Worm (Caenorhabditis elegans) whole organism, L4/young adult: ENCODE results near the gene cey-4.

ENCODE experiments used
- W03F9.2 ChIP-seq: fragments of 150-350 bp; optimal IDR thresholded peaks from 2 replicates; lab custom pipeline; 2014; ENCODE audit warnings: missing biosample characterization, missing genetic modification characterization
- dao-5 ChIP-seq: sonication (generic microtip); optimal IDR thresholded peaks from 2 replicates; lab custom pipeline; 2016; ENCODE audit warnings: missing genotype, missing genetic modification characterization, moderate library complexity, missing compliant biosample characterization
- him-1 ChIP-seq: sonication (generic microtip); optimal IDR thresholded peaks from 2 replicates; lab custom pipeline; 2016; ENCODE audit warnings: missing genotype, missing genetic modification reagents, missing genetic modification characterization, missing compliant biosample characterization

The cey-4 gene

ce11 chrIII:10881996-10882395 lies 13.5 kb upstream of the cey-4 start:
- no peak for TF ChIP-seq him-1
- no peak for TF ChIP-seq dao-5 (tag; lab: Kevin White, UChicago)
- peak; percentile 50 for TF ChIP-seq W03F9.2 (tag; lab: Kevin White, UChicago)

- TF ChIP-seq dao-5 (tag; lab: Kevin White, UChicago) (no peak), him-1 (no peak), W03F9.2 (tag; lab: Kevin White, UChicago) (peak; percentile 60)
Observed at ce11 chrIII:10881462-10881861, 13.0 kb upstream of the cey-4 start, which contains the start of gene athp-1. Gene athp-1, plus strand, starts transcription at chrIII:10881766.

- TF ChIP-seq dao-5 (tag; lab: Kevin White, UChicago) (no peak), W03F9.2 (tag; lab: Kevin White, UChicago) (no peak), him-1 (no peak)
Observed at ce11 chrIII:10880083-10880482, 11.6 kb upstream of the cey-4 start, which contains the start of gene C44B9.3. Gene C44B9.3, minus strand, starts transcription at chrIII:10880183.

- no peak for TF ChIP-seq W03F9.2 (tag; lab: Kevin White, UChicago)
- TF ChIP-seq him-1, result no peak
- TF ChIP-seq dao-5 (tag; lab: Kevin White, UChicago), result no peak
Observed at ce11 chrIII:10877542-10877941, 9.0 kb upstream of the cey-4 start.

ce11 chrIII:10875132-10875531 lies 6.6 kb upstream of the cey-4 start, which contains the start of gene C44B9.2:
Gene C44B9.2, plus strand, starts transcription at chrIII:10875432.
- TF ChIP-seq dao-5 (tag; lab: Kevin White, UChicago), result no peak
- no peak for TF ChIP-seq W03F9.2 (tag; lab: Kevin White, UChicago)
- TF ChIP-seq him-1, result no peak

ce11 chrIII:10870814-10871213 lies 2.3 kb upstream of the cey-4 start:
- TF ChIP-seq him-1 (no peak), dao-5 (tag; lab: Kevin White, UChicago) (no peak), W03F9.2 (tag; lab: Kevin White, UChicago) (no peak)

- no peak for TF ChIP-seq dao-5 (tag; lab: Kevin White, UChicago)
- no peak for TF ChIP-seq W03F9.2 (tag; lab: Kevin White, UChicago)
- TF ChIP-seq him-1, result no peak
Observed at ce11 chrIII:10870161-10870560, 1.7 kb upstream of the cey-4 start.

- TF ChIP-seq him-1 (no peak), dao-5 (tag; lab: Kevin White, UChicago) (no peak), W03F9.2 (tag; lab: Kevin White, UChicago) (no peak)
Observed at ce11 chrIII:10869595-10869994, 1.1 kb upstream of the cey-4 start.

ce11 chrIII:10867086-10867485 lies 1.4 kb downstream of the cey-4 start:
- TF ChIP-seq him-1 (no peak), W03F9.2 (tag; lab: Kevin White, UChicago) (no peak), dao-5 (tag; lab: Kevin White, UChicago) (no peak)

- TF ChIP-seq W03F9.2 (tag; lab: Kevin White, UChicago) (no peak), dao-5 (tag; lab: Kevin White, UChicago) (no peak), him-1 (no peak)
Observed at ce11 chrIII:10861375-10861774, 7.1 kb downstream of the cey-4 start.

ce11 chrIII:10857984-10858383 lies 10.5 kb downstream of the cey-4 start, which contains the start of gene oxi-1:
Gene oxi-1, plus strand, starts transcription at chrIII:10858284.
- TF ChIP-seq him-1 (no peak), W03F9.2 (tag; lab: Kevin White, UChicago) (no peak), dao-5 (tag; lab: Kevin White, UChicago) (no peak)

- TF ChIP-seq him-1 (no peak), dao-5 (tag; lab: Kevin White, UChicago) (no peak), W03F9.2 (tag; lab: Kevin White, UChicago) (no peak)
Observed at ce11 chrIII:10856830-10857229, 11.7 kb downstream of the cey-4 start.

ce11 chrIII:10855398-10855880 lies 13.1 kb downstream of the cey-4 start, which contains the start of gene Y39A1C.1:
Gene Y39A1C.1, plus strand, starts transcription at chrIII:10855448.
- TF ChIP-seq him-1 (no peak), dao-5 (tag; lab: Kevin White, UChicago) (no peak), W03F9.2 (tag; lab: Kevin White, UChicago) (no peak)

ce11 chrIII:10848858-10849257 lies 19.6 kb downstream of the cey-4 start, which contains the start of the genes fbxb-85 and hex-3:
Gene fbxb-85, minus strand, starts transcription at chrIII:10848963.
Gene hex-3, plus strand, starts transcription at chrIII:10849222.
- peak; percentile 80 for TF ChIP-seq him-1
- no peak for TF ChIP-seq dao-5 (tag; lab: Kevin White, UChicago)
- peak; percentile 93 for TF ChIP-seq W03F9.2 (tag; lab: Kevin White, UChicago)

- TF ChIP-seq W03F9.2 (tag; lab: Kevin White, UChicago), result peak; percentile 69
- peak; percentile 30 for TF ChIP-seq him-1
- TF ChIP-seq dao-5 (tag; lab: Kevin White, UChicago), result no peak
Observed at ce11 chrIII:10844873-10845272, 23.6 kb downstream of the cey-4 start, which contains the start of gene pde-12. Gene pde-12, minus strand, starts transcription at chrIII:10845020.
